Worm (Caenorhabditis elegans): ENCODE data around the gene K02E7.12.

ce11 chrII:1045692-1046091 is 25.3 kb upstream of the K02E7.12 start, which contains the start of gene str-148:
- TF ChIP-seq snpc-4 (tag; optimal IDR thresholded peaks at IDR 0.05) (no peak), pha-4 (tag; optimal IDR thresholded peaks at IDR 0.05) (no peak), unc-62 (GFP tag; optimal IDR thresholded peaks at IDR 0.05) (no peak), nhr-28 (tag; optimal IDR thresholded peaks at IDR 0.05) (no peak), ces-1 (GFP tag; optimal IDR thresholded peaks at IDR 0.05) (no peak), nhr-76 (tag; optimal IDR thresholded peaks at IDR 0.05) (no peak), mab-5 (tag; optimal IDR thresholded peaks at IDR 0.05) (no peak), lsy-2 (tag; optimal IDR thresholded peaks at IDR 0.05) (no peak), nhr-237 (tag; optimal IDR thresholded peaks at IDR 0.05) (no peak), unc-39 (tag; optimal IDR thresholded peaks at IDR 0.05) (no peak)

Measured in whole organism, mixed stage, embryonic.